Fruit fly (Drosophila melanogaster): ENCODE results near the gene CG13073.

- TF ChIP-seq psq (optimal IDR thresholded peaks at IDR 0.05) (no peak), usp (GFP tag; optimal IDR thresholded peaks at IDR 0.05) (no peak), pan (optimal IDR thresholded peaks at IDR 0.05) (no peak), CG8478 (optimal IDR thresholded peaks at IDR 0.05) (no peak), EcR (GFP tag; optimal IDR thresholded peaks at IDR 0.05) (no peak), Dll (optimal IDR thresholded peaks at IDR 0.05) (no peak)
Observed at dm6 chr3L:16174778-16175177, 42.3 kb downstream of the CG13073 start.
